Worm (Caenorhabditis elegans): ENCODE data around the gene hlh-8.

Gene hlh-8

DNA sequence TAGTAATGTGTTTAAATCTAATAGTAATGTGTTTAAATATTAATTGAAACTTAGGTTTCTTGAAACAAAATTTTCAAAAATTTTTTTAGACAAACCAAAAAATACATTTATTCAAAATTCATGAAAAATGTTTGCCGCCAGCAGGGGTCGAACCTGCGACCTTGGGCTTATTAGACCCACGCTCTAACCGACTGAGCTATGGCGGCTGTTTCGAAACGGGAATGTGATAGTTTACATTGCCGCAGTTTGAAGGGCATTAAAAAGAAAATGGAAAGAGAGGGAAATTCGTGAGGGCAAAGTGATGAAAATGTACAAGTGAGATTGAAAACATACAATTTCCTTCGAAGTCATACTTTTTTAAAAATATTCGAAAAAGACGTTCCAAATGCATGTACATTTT, 40.2 kb downstream of the hlh-8 start (continued):
- no peak for TF ChIP-seq lin-39 (tag; optimal IDR thresholded peaks at IDR 0.05)
- peak; percentile 2 for TF ChIP-seq aha-1 (tag)
- TF ChIP-seq zfp-2 (tag; optimal IDR thresholded peaks at IDR 0.05): no peak
- TF ChIP-seq dve-1 (tag; optimal IDR thresholded peaks at IDR 0.05; ENCODE audit: insufficient read depth): peak; percentile 65
- TF ChIP-seq dmd-6 (GFP tag; IDR thresholded peaks at IDR 0.05): peak; percentile 65
- TF ChIP-seq skn-1 (tag; optimal IDR thresholded peaks at IDR 0.05): no peak
- TF ChIP-seq dmd-8 (GFP tag; IDR thresholded peaks at IDR 0.05): 0 out of 2 replicates have a peak, but pooled peaks have one; percentile 60
- no peak for TF ChIP-seq lin-13 (GFP tag; optimal IDR thresholded peaks at IDR 0.05)
- TF ChIP-seq nhr-41 (GFP tag; IDR thresholded peaks at IDR 0.05): 0 out of 2 replicates have a peak, but pooled peaks have one; percentile 9
- no peak for TF ChIP-seq ces-1 (GFP tag; optimal IDR thresholded peaks at IDR 0.05)
- no peak for TF ChIP-seq pqm-1 (tag; optimal IDR thresholded peaks at IDR 0.05)
- TF ChIP-seq pha-4 (GFP tag; IDR thresholded peaks at IDR 0.05): peak; percentile 71; the same call in 1 of the 2 replicates
- TF ChIP-seq pha-4 (tag; optimal IDR thresholded peaks at IDR 0.05): no peak
- peak; percentile 50 for TF ChIP-seq lin-38 (GFP tag; IDR thresholded peaks at IDR 0.05)
- 0 out of 2 replicates have a peak, but pooled peaks have one; percentile 35 for TF ChIP-seq Y75B8A.6 (GFP tag; IDR thresholded peaks at IDR 0.05)
- TF ChIP-seq sdz-12 (GFP tag; optimal IDR thresholded peaks at IDR 0.05): no peak
- 0 out of 2 replicates have a peak, but pooled peaks have one; percentile 25 for TF ChIP-seq ctbp-1 (GFP tag; IDR thresholded peaks at IDR 0.05)
- TF ChIP-seq fos-1 (tag; optimal IDR thresholded peaks at IDR 0.05): no peak
- peak; percentile 72 for TF ChIP-seq mes-2 (tag; optimal IDR thresholded peaks at IDR 0.05; ENCODE audit: poor library complexity, severe bottlenecking)
- TF ChIP-seq snpc-4 (tag; optimal IDR thresholded peaks at IDR 0.05): no peak
- peak; percentile 44; the same call in 1 of the 2 replicates for TF ChIP-seq php-3 (GFP tag; IDR thresholded peaks at IDR 0.05)

DNA sequence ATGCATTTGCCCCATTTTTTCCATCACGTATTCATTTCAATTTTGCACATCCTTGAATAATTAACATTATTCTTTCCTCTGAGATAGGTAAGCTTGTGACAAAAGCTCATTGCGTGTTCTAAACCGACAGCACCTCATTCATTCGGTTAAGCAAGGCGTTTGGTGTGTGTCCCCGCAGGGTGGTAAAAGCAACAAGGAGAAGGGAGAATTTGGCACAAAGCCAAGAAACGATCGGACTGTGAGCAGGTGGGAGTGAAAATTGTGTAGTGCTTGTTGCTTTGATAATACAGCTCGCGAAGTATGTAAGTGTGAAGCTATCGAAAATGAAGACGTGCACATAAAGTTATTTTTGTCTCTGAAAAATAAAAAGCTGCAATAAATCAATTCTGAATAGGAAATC, 40.9 kb downstream of the hlh-8 start:
- TF ChIP-seq ceh-62 (tag; optimal IDR thresholded peaks at IDR 0.05) (no peak), rbr-2 (tag; optimal IDR thresholded peaks at IDR 0.05) (peak; percentile 53), lir-3 (tag; optimal IDR thresholded peaks at IDR 0.05) (no peak), D1046.2 (GFP tag; IDR thresholded peaks at IDR 0.05) (no peak), sdz-12 (GFP tag; optimal IDR thresholded peaks at IDR 0.05) (no peak), nhr-41 (GFP tag; IDR thresholded peaks at IDR 0.05) (no peak), lin-29 (GFP tag; IDR thresholded peaks at IDR 0.05) (no peak), zfp-2 (tag; optimal IDR thresholded peaks at IDR 0.05) (no peak), ztf-7 (tag; optimal IDR thresholded peaks at IDR 0.05) (no peak), pqm-1 (tag; optimal IDR thresholded peaks at IDR 0.05) (no peak), fos-1 (tag; optimal IDR thresholded peaks at IDR 0.05) (no peak), zip-11 (GFP tag; IDR thresholded peaks at IDR 0.05) (no peak), nhr-102 (tag; optimal IDR thresholded peaks at IDR 0.05) (peak; percentile 24), hlh-30 (tag; optimal IDR thresholded peaks at IDR 0.05; ENCODE audit: insufficient read depth) (peak; percentile 38), jun-1 (tag; optimal IDR thresholded peaks at IDR 0.05) (no peak), php-3 (GFP tag; IDR thresholded peaks at IDR 0.05) (no peak), aly-2 (tag; optimal IDR thresholded peaks at IDR 0.05) (no peak), daf-19 (GFP tag; conservative IDR thresholded peaks at IDR 0.05) (no peak), tag-97 (GFP tag; IDR thresholded peaks at IDR 0.05) (no peak), lim-7 (GFP tag; IDR thresholded peaks at IDR 0.05) (no peak), spr-3 (GFP tag; optimal IDR thresholded peaks at IDR 0.05) (no peak), mep-1 (tag; optimal IDR thresholded peaks at IDR 0.05) (peak; percentile 74), pha-4 (GFP tag; IDR thresholded peaks at IDR 0.05) (no peak), pha-4 (tag; optimal IDR thresholded peaks at IDR 0.05) (no peak), ceh-20 (GFP tag; IDR thresholded peaks at IDR 0.05) (no peak), madf-9 (GFP tag; conservative IDR thresholded peaks at IDR 0.05) (0 out of 2 replicates have a peak, but pooled peaks have one; percentile 21), lsy-2 (tag; optimal IDR thresholded peaks at IDR 0.05) (peak; percentile 20 to 57), hif-1 (tag; optimal IDR thresholded peaks at IDR 0.05) (no peak), zip-2 (tag; optimal IDR thresholded peaks at IDR 0.05) (no peak), F44E2.7 (GFP tag; IDR thresholded peaks at IDR 0.05) (no peak), ZK546.5 (tag; optimal IDR thresholded peaks at IDR 0.05) (no peak), F49E8.2 (tag; optimal IDR thresholded peaks at IDR 0.05; ENCODE audit: borderline replicate concordance) (no peak), cey-2 (tag; optimal IDR thresholded peaks at IDR 0.05; ENCODE audit: borderline replicate concordance, insufficient read depth) (no peak), T26A8.4 (GFP tag; IDR thresholded peaks at IDR 0.05) (no peak), fkh-10 (GFP tag; optimal IDR thresholded peaks at IDR 0.05) (no peak), hlh-11 (tag; optimal IDR thresholded peaks at IDR 0.05) (peak; percentile 55), snpc-1.2 (GFP tag; IDR thresholded peaks at IDR 0.05) (no peak)
